Fruit fly (Drosophila melanogaster): ENCODE measurements around the gene NSD.
A peak's percentile ranks its signal among the peaks of the same experiment; 100 is the strongest.

NSD gene

DNA sequence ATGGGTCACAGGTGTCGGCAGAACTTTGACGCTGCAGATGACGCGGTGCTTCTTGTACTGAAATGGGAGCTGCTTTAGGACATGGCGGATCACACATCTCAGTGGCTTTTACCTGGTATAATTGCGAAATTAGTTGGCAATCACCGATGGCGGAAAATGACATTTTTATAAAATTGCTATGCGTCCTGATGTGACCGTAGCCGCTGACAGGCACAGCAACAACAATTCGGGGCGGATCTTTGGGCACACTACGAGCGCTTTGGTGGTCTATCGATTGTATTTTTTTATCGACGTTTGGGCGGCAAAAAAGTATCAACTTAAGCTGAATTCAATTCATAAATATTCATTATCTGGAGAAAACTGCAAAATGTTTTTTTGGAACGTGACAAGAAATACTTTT is 16.2 kb upstream of the NSD start, which contains the start of gene CG4951 (continued):
- TF ChIP-seq so (GFP tag; IDR thresholded peaks at IDR 0.05) (no peak), CG6813 (GFP tag; optimal IDR thresholded peaks at IDR 0.05) (no peak), dysf (GFP tag; IDR thresholded peaks at IDR 0.05) (no peak), HLH54F (GFP tag; optimal IDR thresholded peaks at IDR 0.05) (no peak), CG16779 (GFP tag; IDR thresholded peaks at IDR 0.05) (no peak), MTF-1 (GFP tag; optimal IDR thresholded peaks at IDR 0.05; ENCODE audit: borderline replicate concordance) (no peak), Fer2 (tag; optimal IDR thresholded peaks at IDR 0.05) (no peak), CG10543 (GFP tag; optimal IDR thresholded peaks at IDR 0.05) (no peak), hb (GFP tag; IDR thresholded peaks at IDR 0.05; ENCODE audit: partially characterized antibody) (no peak), Mad (GFP tag; optimal IDR thresholded peaks at IDR 0.05) (no peak), CG6683 (GFP tag; optimal IDR thresholded peaks at IDR 0.05) (no peak), CG14710 (tag; optimal IDR thresholded peaks at IDR 0.05) (peak; percentile 40), gro (GFP tag; optimal IDR thresholded peaks at IDR 0.05) (no peak), stwl (tag; optimal IDR thresholded peaks at IDR 0.05) (peak; percentile 64), NC2α (GFP tag; optimal IDR thresholded peaks at IDR 0.05) (no peak), CG2120 (GFP tag; optimal IDR thresholded peaks at IDR 0.05) (no peak), CG10462 (GFP tag; optimal IDR thresholded peaks at IDR 0.05) (no peak)

DNA sequence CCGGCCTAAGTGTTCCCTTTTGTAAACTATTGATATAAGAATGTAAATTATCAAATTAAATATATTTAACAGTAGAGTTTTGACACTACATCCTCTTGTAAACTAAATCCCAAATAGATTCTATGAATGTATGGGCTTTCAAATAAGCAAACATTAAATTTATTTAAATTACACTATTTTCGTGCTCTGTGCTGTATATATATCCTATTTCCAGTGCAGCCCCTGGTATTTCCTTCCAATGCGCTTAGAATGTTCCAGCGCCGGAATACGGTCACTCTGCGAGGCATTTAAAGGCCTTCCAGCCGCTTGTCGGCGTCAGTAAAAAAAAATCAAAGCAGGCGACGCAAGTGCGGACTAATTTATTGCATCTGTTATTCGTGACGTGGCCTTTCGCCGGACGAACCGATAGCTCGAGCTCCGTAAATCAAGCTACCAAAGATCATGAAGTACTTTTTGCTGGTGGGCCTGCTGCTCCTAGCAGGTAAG is 10.8 kb upstream of the NSD start, which contains the start of gene Gp93:
TSS of gene Gp93 (plus strand) at position 291 of the 486 bp plus-strand sequence.
- TF ChIP-seq CG31388 (GFP tag; optimal IDR thresholded peaks at IDR 0.05) = no peak
- no peak; the same call in 2 of the 3 replicates for TF ChIP-seq CG11093 (GFP tag; IDR thresholded peaks at IDR 0.05)
- TF ChIP-seq Sox102F (GFP tag; optimal IDR thresholded peaks at IDR 0.05) = no peak
- no peak for TF ChIP-seq CG8478 (optimal IDR thresholded peaks at IDR 0.05)
- peak; percentile 64 for TF ChIP-seq CG11247 (GFP tag; IDR thresholded peaks at IDR 0.05)
- no peak for TF ChIP-seq CG8944 (GFP tag; optimal IDR thresholded peaks at IDR 0.05)
- peak; percentile 31 for TF ChIP-seq twi (tag; optimal IDR thresholded peaks at IDR 0.05)
- TF ChIP-seq CG30020 (tag; optimal IDR thresholded peaks at IDR 0.05) = peak; percentile 47
- TF ChIP-seq CG6272 (GFP tag; IDR thresholded peaks at IDR 0.05) = peak; percentile 40; the same call in 1 of the 2 replicates
- TF ChIP-seq nerfin-1 (tag; optimal IDR thresholded peaks at IDR 0.05) = no peak
- TF ChIP-seq sr (GFP tag; IDR thresholded peaks at IDR 0.05) = no peak
- TF ChIP-seq Optix (GFP tag; IDR thresholded peaks at IDR 0.05) = peak; percentile 51; the same call in 1 of the 3 replicates
- no peak for TF ChIP-seq CG4854 (GFP tag; optimal IDR thresholded peaks at IDR 0.05)
- no peak for TF ChIP-seq kay (GFP tag; optimal IDR thresholded peaks at IDR 0.05)
- no peak for TF ChIP-seq zen2 (GFP tag; IDR thresholded peaks at IDR 0.05; ENCODE audit: partially characterized antibody)
- TF ChIP-seq Dip2 (GFP tag; IDR thresholded peaks at IDR 0.05) = no peak
- peak; percentile 21 for TF ChIP-seq Camta (GFP tag; optimal IDR thresholded peaks at IDR 0.05)
- no peak for TF ChIP-seq aop (GFP tag; IDR thresholded peaks at IDR 0.05)
- TF ChIP-seq eve (GFP tag; optimal IDR thresholded peaks at IDR 0.05) = no peak
- TF ChIP-seq CG33213 (GFP tag; optimal IDR thresholded peaks at IDR 0.05) = no peak
- TF ChIP-seq Rx (GFP tag; IDR thresholded peaks at IDR 0.05) = peak; percentile 38; the same call in 1 of the 2 replicates
- no peak for TF ChIP-seq CG13894 (tag; optimal IDR thresholded peaks at IDR 0.05)
- no peak for TF ChIP-seq CG8290 (GFP tag; optimal IDR thresholded peaks at IDR 0.05)
- peak in 1 of 2 experiments; percentile 59 for TF ChIP-seq CG8290 (tag; optimal IDR thresholded peaks at IDR 0.05)
- TF ChIP-seq ERR (GFP tag; optimal IDR thresholded peaks at IDR 0.05) = peak; percentile 35
- TF ChIP-seq Hr51 (GFP tag; optimal IDR thresholded peaks at IDR 0.05) = peak; percentile 15 to 66
- TF ChIP-seq corto (GFP tag; optimal IDR thresholded peaks at IDR 0.05) = no peak
- TF ChIP-seq Vsx1 (GFP tag; optimal IDR thresholded peaks at IDR 0.05) = no peak
- no peak for TF ChIP-seq CG31365 (tag; optimal IDR thresholded peaks at IDR 0.05)
- no peak for TF ChIP-seq Hr39 (optimal IDR thresholded peaks at IDR 0.05)
- TF ChIP-seq Trl (optimal IDR thresholded peaks at IDR 0.05) = no peak
- TF ChIP-seq Trl (GFP tag; optimal IDR thresholded peaks at IDR 0.05) = no peak
- no peak for TF ChIP-seq Lpt (GFP tag; optimal IDR thresholded peaks at IDR 0.05)
- no peak for TF ChIP-seq jumu (GFP tag; optimal IDR thresholded peaks at IDR 0.05)
- TF ChIP-seq ro (GFP tag; IDR thresholded peaks at IDR 0.05) = peak; percentile 45; the same call in 1 of the 2 replicates
- TF ChIP-seq H15 (GFP tag; IDR thresholded peaks at IDR 0.05) = peak; percentile 45; the same call in 1 of the 3 replicates
